Worm (Caenorhabditis elegans): Measurements from ENCODE around the gene nadk-2.

DNA sequence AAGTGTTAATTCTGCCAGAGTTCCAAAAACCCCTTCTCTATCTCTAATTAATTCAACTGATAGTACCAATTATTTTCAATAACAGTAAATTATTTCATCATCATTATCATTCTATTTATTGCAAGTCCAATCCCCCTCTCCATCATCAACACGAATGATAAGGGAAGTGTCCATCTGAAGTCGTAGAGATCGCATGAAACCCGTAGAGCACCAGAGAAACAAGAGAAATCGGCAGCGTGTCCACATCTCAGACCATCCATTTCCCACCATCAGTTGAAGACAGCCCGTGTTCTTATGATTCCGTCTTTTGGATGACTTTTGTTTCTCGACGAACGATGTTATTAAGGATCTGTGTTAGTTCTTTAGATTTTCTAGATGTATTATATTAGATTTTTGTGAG, 4.1 kb downstream of the nadk-2 start:
- TF ChIP-seq ama-1 (optimal IDR thresholded peaks at IDR 0.05) (no peak), tbx-37 (GFP tag; conservative IDR thresholded peaks at IDR 0.05) (no peak), sea-1 (GFP tag; conservative IDR thresholded peaks at IDR 0.05) (no peak), ets-7 (tag; optimal IDR thresholded peaks at IDR 0.05) (no peak), B0310.2 (tag; optimal IDR thresholded peaks at IDR 0.05) (no peak), tra-4 (tag; optimal IDR thresholded peaks at IDR 0.05) (no peak), hnd-1 (tag; optimal IDR thresholded peaks at IDR 0.05) (no peak), flt-1 (GFP tag; IDR thresholded peaks at IDR 0.05) (no peak)
